Fruit fly (Drosophila melanogaster): ENCODE results near the gene RpS10a.

Gene RpS10a

DNA sequence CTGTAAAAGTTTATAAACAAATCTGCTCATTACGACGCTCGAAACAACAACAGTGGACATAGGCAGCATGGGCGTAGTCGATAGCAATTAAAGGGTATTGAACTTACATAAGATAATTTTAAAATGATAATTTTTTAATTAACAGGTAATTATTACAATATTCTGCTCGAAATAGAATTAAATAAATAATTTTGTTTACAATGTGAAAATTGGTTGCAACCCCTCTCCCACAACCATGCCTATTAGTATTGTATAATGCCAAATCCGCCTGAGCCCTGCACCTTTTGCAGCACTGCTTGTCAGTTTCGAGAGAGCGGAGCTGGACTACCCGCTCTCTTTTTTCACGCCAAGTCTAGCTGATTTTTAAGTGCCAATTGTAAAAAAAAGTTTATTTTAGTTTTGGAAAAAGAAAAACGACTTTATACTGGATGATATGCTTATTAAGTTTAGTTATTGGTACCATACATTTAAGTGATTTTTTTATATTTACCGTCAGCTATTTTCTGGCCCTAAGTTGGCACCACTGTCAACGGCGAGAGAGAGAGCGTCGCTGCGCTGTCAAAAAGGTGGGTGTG is 16.5 kb upstream of the RpS10a start, which contains the start of the genes CG5611 and Mtl (continued):
- TF ChIP-seq CG4820 (GFP tag; optimal IDR thresholded peaks at IDR 0.05) = peak; percentile 99
- no peak for TF ChIP-seq lov (optimal IDR thresholded peaks at IDR 0.05)
- peak; percentile 99 for TF ChIP-seq lov (GFP tag; IDR thresholded peaks at IDR 0.05)
- peak; percentile 89 for TF ChIP-seq pb (GFP tag; optimal IDR thresholded peaks at IDR 0.05)
- peak; percentile 100 for TF ChIP-seq CG34422 (GFP tag; IDR thresholded peaks at IDR 0.05)
- peak; percentile 100 for TF ChIP-seq zen (tag; optimal IDR thresholded peaks at IDR 0.05)
- TF ChIP-seq bsh (GFP tag; optimal IDR thresholded peaks at IDR 0.05) = peak; percentile 93 to 100
- peak; percentile 11 to 87 for TF ChIP-seq tll (GFP tag; optimal IDR thresholded peaks at IDR 0.05)
- TF ChIP-seq cas (GFP tag; IDR thresholded peaks at IDR 0.05) = peak; percentile 100
- no peak for TF ChIP-seq yki (optimal IDR thresholded peaks at IDR 0.05)
- peak; percentile 99 for TF ChIP-seq CG15601 (tag; optimal IDR thresholded peaks at IDR 0.05)
- peak; percentile 99 for TF ChIP-seq YL-1 (GFP tag; optimal IDR thresholded peaks at IDR 0.05)
- TF ChIP-seq Atf-2 (GFP tag; optimal IDR thresholded peaks at IDR 0.05) = peak; percentile 96
- no peak for TF ChIP-seq D (optimal IDR thresholded peaks at IDR 0.05)
- TF ChIP-seq D (GFP tag; optimal IDR thresholded peaks at IDR 0.05) = peak; percentile 99
- TF ChIP-seq mam (GFP tag; optimal IDR thresholded peaks at IDR 0.05) = peak; percentile 99
- TF ChIP-seq TFAM (GFP tag; optimal IDR thresholded peaks at IDR 0.05) = peak; percentile 95
- peak; percentile 100 for TF ChIP-seq CG32772 (GFP tag; IDR thresholded peaks at IDR 0.05)
- peak; percentile 99 for TF ChIP-seq CG3281 (GFP tag; optimal IDR thresholded peaks at IDR 0.05)
- peak; percentile 99 for TF ChIP-seq sr (GFP tag; IDR thresholded peaks at IDR 0.05)
- peak; percentile 88 for TF ChIP-seq CG3995 (GFP tag; optimal IDR thresholded peaks at IDR 0.05)
- peak; percentile 100 for TF ChIP-seq slou (GFP tag; optimal IDR thresholded peaks at IDR 0.05)
- peak; percentile 100 for TF ChIP-seq Dbx (GFP tag; IDR thresholded peaks at IDR 0.05)
- TF ChIP-seq Max (GFP tag; optimal IDR thresholded peaks at IDR 0.05) = peak; percentile 99
- peak; percentile 91 for TF ChIP-seq MESR4 (GFP tag; optimal IDR thresholded peaks at IDR 0.05)
- TF ChIP-seq CG16779 (GFP tag; IDR thresholded peaks at IDR 0.05) = peak; percentile 100
- TF ChIP-seq HmgZ (tag; optimal IDR thresholded peaks at IDR 0.05) = peak; percentile 100
- peak; percentile 99 for TF ChIP-seq Doc2 (GFP tag; IDR thresholded peaks at IDR 0.05)
- TF ChIP-seq nerfin-2 (GFP tag; IDR thresholded peaks at IDR 0.05; ENCODE audit: partially characterized antibody) = 0 out of 2 replicates have a peak, but pooled peaks have one; percentile 9
- peak; percentile 99 for TF ChIP-seq fd64A (GFP tag; optimal IDR thresholded peaks at IDR 0.05)
- peak; percentile 100 for TF ChIP-seq CG6689 (GFP tag; IDR thresholded peaks at IDR 0.05)
- TF ChIP-seq CG12659 (GFP tag; optimal IDR thresholded peaks at IDR 0.05) = peak; percentile 100
- TF ChIP-seq gsb-n (tag; optimal IDR thresholded peaks at IDR 0.05) = peak; percentile 100
- peak; percentile 93 for TF ChIP-seq NC2α (GFP tag; optimal IDR thresholded peaks at IDR 0.05)
- peak; percentile 95 for TF ChIP-seq slp2 (GFP tag; optimal IDR thresholded peaks at IDR 0.05)
- no peak for TF ChIP-seq usp (GFP tag; optimal IDR thresholded peaks at IDR 0.05)
- peak; percentile 100 for TF ChIP-seq ase (GFP tag; IDR thresholded peaks at IDR 0.05)
- peak; percentile 84 for TF ChIP-seq Myb (GFP tag; optimal IDR thresholded peaks at IDR 0.05)
- TF ChIP-seq CG7928 (GFP tag; optimal IDR thresholded peaks at IDR 0.05) = peak; percentile 86
- TF ChIP-seq unpg (GFP tag; optimal IDR thresholded peaks at IDR 0.05) = peak; percentile 100
- TF ChIP-seq CG17612 (GFP tag; IDR thresholded peaks at IDR 0.05) = peak; percentile 100
- peak; percentile 78 for TF ChIP-seq CTCF (GFP tag; optimal IDR thresholded peaks at IDR 0.05)
- peak; percentile 100 for TF ChIP-seq CG10267 (tag; optimal IDR thresholded peaks at IDR 0.05)
- peak; percentile 100 for TF ChIP-seq CG8924 (tag; optimal IDR thresholded peaks at IDR 0.05)
- peak; percentile 100 for TF ChIP-seq CG18619 (GFP tag; optimal IDR thresholded peaks at IDR 0.05)
- peak; percentile 93 for TF ChIP-seq CG2116 (GFP tag; optimal IDR thresholded peaks at IDR 0.05)
- peak; percentile 99 for TF ChIP-seq CG8388 (GFP tag; optimal IDR thresholded peaks at IDR 0.05)
- peak; percentile 97 for TF ChIP-seq CG4707 (GFP tag; optimal IDR thresholded peaks at IDR 0.05)
- TF ChIP-seq chif (GFP tag; optimal IDR thresholded peaks at IDR 0.05) = peak; percentile 97 to 98
- TF ChIP-seq CG8359 (GFP tag; optimal IDR thresholded peaks at IDR 0.05; ENCODE audit: borderline replicate concordance) = peak; percentile 96
- peak; percentile 100 for TF ChIP-seq B-H2 (GFP tag; optimal IDR thresholded peaks at IDR 0.05)
